Fruit fly (Drosophila melanogaster) whole organism, pupa: ENCODE measurements around the gene Cse1.

ENCODE experiments used
- CG10348 ChIP-seq: fragments of 200-800 bp; sonication (Bioruptor generic); IDR thresholded peaks from 2 replicates; pipeline ENCODE4 v1.3.6; 2022; ENCODE audit warnings: missing biosample characterization, missing genetic modification characterization
- CG12605 ChIP-seq: fragments of 200-800 bp; sonication (Bioruptor generic); IDR thresholded peaks from 2 replicates; pipeline ENCODE4 v1.3.6; 2022; ENCODE audit warnings: missing biosample characterization, missing genetic modification characterization
- CG13204 ChIP-seq: fragments of 200-800 bp; sonication (Bioruptor generic); optimal IDR thresholded peaks from 2 replicates; lab custom pipeline; 2018; ENCODE audit warnings: missing biosample characterization, mild to moderate bottlenecking, missing genetic modification characterization, moderate library complexity
- CG14655 ChIP-seq: fragments of 200-800 bp; sonication (Bioruptor generic); optimal IDR thresholded peaks from 3 replicates; lab custom pipeline; 2017; ENCODE audit warnings: mild to moderate bottlenecking, missing biosample characterization, missing genetic modification reagents, missing genetic modification characterization
- CG15710 ChIP-seq: fragments of 200-800 bp; sonication (Bioruptor generic); optimal IDR thresholded peaks from 2 replicates; lab custom pipeline; 2018; ENCODE audit warnings: missing biosample characterization, mild to moderate bottlenecking, missing genetic modification characterization, moderate library complexity
- CG17806 ChIP-seq: fragments of 200-800 bp; sonication (Bioruptor generic); optimal IDR thresholded peaks from 2 replicates; lab custom pipeline; 2018; ENCODE audit warnings: missing biosample characterization, mild to moderate bottlenecking, missing genetic modification characterization, moderate library complexity
- CG32121 ChIP-seq: fragments of 200-800 bp; sonication (Bioruptor generic); IDR thresholded peaks from 2 replicates; pipeline ENCODE4 v1.3.6; 2022; ENCODE audit warnings: missing biosample characterization, missing genetic modification characterization
- CG34367 ChIP-seq: fragments of 200-800 bp; sonication (Bioruptor generic); optimal IDR thresholded peaks from 2 replicates; lab custom pipeline; 2018; ENCODE audit warnings: missing biosample characterization, mild to moderate bottlenecking, missing genetic modification characterization
- CG4496 ChIP-seq: fragments of 200-800 bp; sonication (Bioruptor generic); IDR thresholded peaks from 3 replicates; pipeline ENCODE4 v1.3.6; 2022; ENCODE audit warnings: missing biosample characterization, missing genetic modification characterization
- CG8159 ChIP-seq: fragments of 200-800 bp; sonication (Bioruptor generic); optimal IDR thresholded peaks from 3 replicates; lab custom pipeline; 2018; ENCODE audit warnings: missing biosample characterization, mild to moderate bottlenecking, missing genetic modification characterization, moderate library complexity
- CG8301 ChIP-seq: fragments of 200-800 bp; sonication (Bioruptor generic); optimal IDR thresholded peaks from 2 replicates; lab custom pipeline; 2018; ENCODE audit warnings: missing biosample characterization, mild to moderate bottlenecking, missing genetic modification characterization
- CG9948 ChIP-seq: fragments of 200-800 bp; sonication (Bioruptor generic); optimal IDR thresholded peaks from 2 replicates; lab custom pipeline; 2018; ENCODE audit warnings: missing biosample characterization, mild to moderate bottlenecking, missing genetic modification characterization, moderate library complexity
- D1 ChIP-seq: fragments of 200-800 bp; sonication (Bioruptor generic); optimal IDR thresholded peaks from 2 replicates; lab custom pipeline; 2018; ENCODE audit warnings: missing biosample characterization, mild to moderate bottlenecking, missing genetic modification characterization, moderate library complexity
- EcR ChIP-seq: fragments of 200-800 bp; sonication (Bioruptor generic); optimal IDR thresholded peaks from 3 replicates; lab custom pipeline; 2019; ENCODE audit warnings: missing biosample characterization, missing genetic modification characterization, mild to moderate bottlenecking, moderate library complexity, missing genetic modification reagents
- Ets98B ChIP-seq: fragments of 200-800 bp; sonication (Bioruptor generic); IDR thresholded peaks from 2 replicates; pipeline ENCODE4 v1.3.6; 2022; ENCODE audit warnings: missing biosample characterization, missing genetic modification characterization
- Pif1A ChIP-seq: fragments of 200-800 bp; sonication (Bioruptor generic); optimal IDR thresholded peaks from 3 replicates; lab custom pipeline; 2016; ENCODE audit warnings: missing biosample characterization, missing genetic modification characterization
- Pif1B ChIP-seq: fragments of 200-800 bp; sonication (Bioruptor generic); optimal IDR thresholded peaks from 3 replicates; lab custom pipeline; 2016; ENCODE audit warnings: missing biosample characterization, missing genetic modification characterization
- Snoo ChIP-seq: fragments of 200-800 bp; sonication (Bioruptor generic); optimal IDR thresholded peaks from 3 replicates; lab custom pipeline; 2017; ENCODE audit warnings: missing biosample characterization, mild to moderate bottlenecking, missing genetic modification characterization, inconsistent platforms
- fd96Ca ChIP-seq: fragments of 200-800 bp; sonication (Bioruptor generic); IDR thresholded peaks from 3 replicates; pipeline ENCODE4 v1.3.6; 2022; ENCODE audit warnings: missing biosample characterization, missing genetic modification characterization
- gl ChIP-seq: fragments of 200-800 bp; sonication (Bioruptor generic); optimal IDR thresholded peaks from 2 replicates; lab custom pipeline; 2018; ENCODE audit warnings: missing biosample characterization, mild to moderate bottlenecking, missing genetic modification characterization
- rn ChIP-seq: fragments of 200-800 bp; sonication (Bioruptor generic); IDR thresholded peaks from 2 replicates; pipeline ENCODE4 v1.3.6; 2022; ENCODE audit warnings: missing biosample characterization, missing genetic modification characterization

Gene Cse1

dm6 chr2L:16858466-16859007 lies 33.5 kb upstream of the Cse1 start, which contains the start of gene CG31809:
Gene CG31809, minus strand, starts transcription at chr2L:16858714.
- no peak for TF ChIP-seq gl (tag; lab: Kevin White, UChicago)
- TF ChIP-seq D1, result peak; percentile 38

- TF ChIP-seq rn, result no peak
- no peak for TF ChIP-seq CG14655 (GFP tag; lab: Kevin White, UChicago)
- no peak for TF ChIP-seq EcR (GFP tag; lab: Kevin White, UChicago)
- TF ChIP-seq Ets98B, result no peak
- TF ChIP-seq CG32121 (GFP tag; lab: Robert Waterston, UW), result no peak
- TF ChIP-seq Snoo, result no peak
- TF ChIP-seq CG12605, result no peak
- no peak for TF ChIP-seq CG4496 (GFP tag; lab: Robert Waterston, UW)
- no peak for TF ChIP-seq CG15710 (tag; lab: Kevin White, UChicago)
- TF ChIP-seq CG34367 (tag; lab: Kevin White, UChicago), result no peak
- no peak for TF ChIP-seq Pif1B (GFP tag; lab: Kevin White, UChicago)
- TF ChIP-seq gl (tag; lab: Kevin White, UChicago), result no peak
- no peak for TF ChIP-seq CG13204 (GFP tag; lab: Kevin White, UChicago)
- TF ChIP-seq CG8159 (tag; lab: Kevin White, UChicago), result no peak
- TF ChIP-seq CG10348 (GFP tag; lab: Robert Waterston, UW), result no peak
- no peak for TF ChIP-seq CG17806 (tag; lab: Kevin White, UChicago)
- no peak for TF ChIP-seq fd96Ca (GFP tag; lab: Robert Waterston, UW)
- no peak for TF ChIP-seq CG9948 (tag; lab: Kevin White, UChicago)
- TF ChIP-seq CG8301 (tag; lab: Kevin White, UChicago), result no peak
- no peak for TF ChIP-seq Pif1A (GFP tag; lab: Kevin White, UChicago)
- TF ChIP-seq, all 21 proteins: peak for 0
Observed at dm6 chr2L:16857665-16858064, 32.7 kb upstream of the Cse1 start.

- no peak for TF ChIP-seq CG15710 (tag; lab: Kevin White, UChicago)
- TF ChIP-seq Ets98B, result no peak
- TF ChIP-seq CG12605, result no peak
- no peak for TF ChIP-seq gl (tag; lab: Kevin White, UChicago)
- TF ChIP-seq EcR (GFP tag; lab: Kevin White, UChicago), result no peak
- no peak for TF ChIP-seq Snoo
- no peak for TF ChIP-seq CG32121 (GFP tag; lab: Robert Waterston, UW)
- TF ChIP-seq, all 21 proteins: peak for 0
Observed at dm6 chr2L:16857131-16857530, 32.1 kb upstream of the Cse1 start.

- no peak for TF ChIP-seq CG15710 (tag; lab: Kevin White, UChicago)
- TF ChIP-seq CG32121 (GFP tag; lab: Robert Waterston, UW), result 0 out of 2 replicates have a peak, but pooled peaks have one; percentile 17
- TF ChIP-seq Ets98B, result no peak
- TF ChIP-seq Snoo, result no peak
- peak; percentile 55 for TF ChIP-seq D1
Observed at dm6 chr2L:16852318-16852932, 27.4 kb upstream of the Cse1 start, which contains the start of gene CG31810. Gene CG31810, minus strand, starts transcription at chr2L:16852368.

dm6 chr2L:16850442-16850841 lies 25.4 kb upstream of the Cse1 start:
- TF ChIP-seq Snoo (no peak), fd96Ca (GFP tag; lab: Robert Waterston, UW) (no peak), CG13204 (GFP tag; lab: Kevin White, UChicago) (no peak), CG8301 (tag; lab: Kevin White, UChicago) (no peak), rn (no peak), CG8159 (tag; lab: Kevin White, UChicago) (no peak), EcR (GFP tag; lab: Kevin White, UChicago) (no peak), D1 (no peak), CG17806 (tag; lab: Kevin White, UChicago) (no peak), Pif1B (GFP tag; lab: Kevin White, UChicago) (no peak), CG9948 (tag; lab: Kevin White, UChicago) (no peak), Ets98B (no peak)

dm6 chr2L:16848670-16849069 lies 23.7 kb upstream of the Cse1 start, which contains the start of gene CG13284:
Gene CG13284, minus strand, starts transcription at chr2L:16848716.
- no peak for TF ChIP-seq gl (tag; lab: Kevin White, UChicago)
- TF ChIP-seq rn, result no peak
- TF ChIP-seq CG12605, result no peak
- TF ChIP-seq CG9948 (tag; lab: Kevin White, UChicago), result no peak
- no peak for TF ChIP-seq CG4496 (GFP tag; lab: Robert Waterston, UW)
- no peak for TF ChIP-seq CG32121 (GFP tag; lab: Robert Waterston, UW)
- no peak for TF ChIP-seq CG10348 (GFP tag; lab: Robert Waterston, UW)
- TF ChIP-seq Ets98B, result no peak
- no peak for TF ChIP-seq CG15710 (tag; lab: Kevin White, UChicago)
- no peak for TF ChIP-seq CG13204 (GFP tag; lab: Kevin White, UChicago)
- no peak for TF ChIP-seq Pif1B (GFP tag; lab: Kevin White, UChicago)
- TF ChIP-seq CG14655 (GFP tag; lab: Kevin White, UChicago), result no peak
- TF ChIP-seq fd96Ca (GFP tag; lab: Robert Waterston, UW), result no peak
- TF ChIP-seq D1, result no peak
